Worm (Caenorhabditis elegans) whole organism, midembryonic: ENCODE data around the gene set-31.

Source experiments
- T22C8.4 ChIP-seq: fragments of 200-800 bp; sonication (Bioruptor generic); IDR thresholded peaks from 2 replicates; pipeline ENCODE4 v1.3.6; 2022; ENCODE audit warnings: missing genetic modification characterization, missing compliant biosample characterization
- cog-1 ChIP-seq: sonication (generic microtip); optimal IDR thresholded peaks from 2 replicates; lab custom pipeline; 2016; ENCODE audit warnings: missing genetic modification characterization, missing compliant biosample characterization
- flt-1 ChIP-seq: fragments of 200-800 bp; sonication (Bioruptor generic); IDR thresholded peaks from 2 replicates; pipeline ENCODE4 v1.3.6; 2022; ENCODE audit warnings: missing genetic modification characterization, missing compliant biosample characterization
- med-1 ChIP-seq: sonication (generic microtip); optimal IDR thresholded peaks from 2 replicates; lab custom pipeline; 2017; ENCODE audit warnings: missing genetic modification characterization, mild to moderate bottlenecking, missing compliant biosample characterization, antibody characterized with exemption, missing genetic modification reagents; ENCODE audit not compliant: insufficient read depth
- ref-1 ChIP-seq: fragments of 200-800 bp; sonication (Bioruptor generic); conservative IDR thresholded peaks from 2 replicates; pipeline ENCODE4 v1.3.6; 2022; ENCODE audit warnings: missing genetic modification reagents, missing genetic modification characterization, missing compliant biosample characterization
- tab-1 ChIP-seq: fragments of 200-800 bp; sonication (Bioruptor generic); IDR thresholded peaks from 2 replicates; pipeline ENCODE4 v1.3.6; 2022; ENCODE audit warnings: missing genetic modification characterization, missing compliant biosample characterization
- ztf-23 ChIP-seq: fragments of 200-800 bp; sonication (Bioruptor generic); IDR thresholded peaks from 2 replicates; pipeline ENCODE4 v1.3.6; 2022; ENCODE audit warnings: missing genetic modification reagents, missing genetic modification characterization, missing compliant biosample characterization
- ztf-29 ChIP-seq: fragments of 200-800 bp; sonication (Bioruptor generic); IDR thresholded peaks from 2 replicates; pipeline ENCODE4 v1.3.6; 2022; ENCODE audit warnings: missing genetic modification reagents, missing genetic modification characterization, missing compliant biosample characterization

- TF ChIP-seq T22C8.4 (GFP tag; lab: Robert Waterston, UW) (no peak), ztf-23 (GFP tag; lab: Robert Waterston, UW) (no peak), tab-1 (GFP tag; lab: Robert Waterston, UW) (no peak), ztf-29 (no peak), flt-1 (GFP tag; lab: Robert Waterston, UW) (no peak), ref-1 (no peak), med-1 (GFP tag; lab: Kevin White, UChicago) (no peak), cog-1 (tag; lab: Kevin White, UChicago) (no peak)
Measured at ce11 chrV:14380242-14380641, 37.5 kb upstream of the set-31 start.
